Fruit fly (Drosophila melanogaster) whole organism, embryonic: ENCODE results near the gene Kah.

ENCODE experiments used
- Antp ChIP-seq: fragments of 200-800 bp; sonication (Bioruptor generic); optimal IDR thresholded peaks from 3 replicates; lab custom pipeline; 2016; ENCODE audit warnings: missing biosample characterization, missing genetic modification characterization
- Awh ChIP-seq: fragments of 200-800 bp; sonication (Bioruptor generic); IDR thresholded peaks from 2 replicates; pipeline ENCODE4, ENCODE4 v1.3.6; 2022; ENCODE audit warnings: missing biosample characterization, missing genetic modification characterization
- B-H2 ChIP-seq: fragments of 200-800 bp; sonication (Bioruptor generic); optimal IDR thresholded peaks from 2 replicates; lab custom pipeline; 2018; ENCODE audit warnings: missing biosample characterization, mild to moderate bottlenecking, missing genetic modification characterization
- Bteb2 ChIP-seq: fragments of 200-800 bp; sonication (Bioruptor generic); optimal IDR thresholded peaks from 2 replicates; lab custom pipeline; 2016; ENCODE audit warnings: missing biosample characterization, missing genetic modification characterization
- CG1024 ChIP-seq: fragments of 200-800 bp; sonication (Bioruptor generic); IDR thresholded peaks from 2 replicates; pipeline ENCODE4 v1.3.6; 2022; ENCODE audit warnings: missing biosample characterization, missing genetic modification characterization
- CG11247 ChIP-seq: fragments of 200-800 bp; sonication (Bioruptor generic); IDR thresholded peaks from 2 replicates; pipeline ENCODE4 v1.3.6; 2022; ENCODE audit warnings: missing biosample characterization, missing genetic modification characterization
- CG11398 ChIP-seq: fragments of 200-800 bp; sonication (Bioruptor generic); optimal IDR thresholded peaks from 2 replicates; lab custom pipeline; 2016; ENCODE audit warnings: missing biosample characterization, missing genetic modification characterization
- CG12104 ChIP-seq: fragments of 200-800 bp; sonication (Bioruptor generic); optimal IDR thresholded peaks from 3 replicates; lab custom pipeline; 2016; ENCODE audit warnings: missing biosample characterization, missing genetic modification characterization
- CG12219 ChIP-seq: fragments of 200-800 bp; sonication (Bioruptor generic); optimal IDR thresholded peaks from 3 replicates; lab custom pipeline; 2018; ENCODE audit warnings: missing biosample characterization, mild to moderate bottlenecking, missing genetic modification characterization
- CG13123 ChIP-seq: fragments of 200-800 bp; sonication (Bioruptor generic); optimal IDR thresholded peaks from 2 replicates; lab custom pipeline; 2016; ENCODE audit warnings: missing biosample characterization, missing genetic modification characterization
- CG13296 ChIP-seq: fragments of 200-800 bp; sonication (Bioruptor generic); optimal IDR thresholded peaks from 3 replicates; lab custom pipeline; 2018; ENCODE audit warnings: missing biosample characterization, mild to moderate bottlenecking, missing genetic modification characterization
- CG13624 ChIP-seq: fragments of 200-800 bp; sonication (Bioruptor generic); optimal IDR thresholded peaks from 2 replicates; lab custom pipeline; 2016; ENCODE audit warnings: missing biosample characterization, missing genetic modification characterization
- CG15011 ChIP-seq: fragments of 200-800 bp; sonication (Bioruptor generic); optimal IDR thresholded peaks from 3 replicates; lab custom pipeline; 2018; ENCODE audit warnings: missing biosample characterization, mild to moderate bottlenecking, missing genetic modification characterization
- CG15073 ChIP-seq: fragments of 200-800 bp; sonication (Bioruptor generic); optimal IDR thresholded peaks from 2 replicates; lab custom pipeline; 2016; ENCODE audit warnings: missing biosample characterization, missing genetic modification characterization
- CG1529 ChIP-seq: fragments of 200-800 bp; sonication (Bioruptor generic); optimal IDR thresholded peaks from 3 replicates; lab custom pipeline; 2018; ENCODE audit warnings: missing biosample characterization, missing genetic modification characterization
- CG4707 ChIP-seq: fragments of 200-800 bp; sonication (Bioruptor generic); optimal IDR thresholded peaks from 2 replicates; lab custom pipeline; 2018; ENCODE audit warnings: missing biosample characterization, mild to moderate bottlenecking, missing genetic modification characterization, moderate library complexity
- CG6254 ChIP-seq: fragments of 200-800 bp; sonication (Bioruptor generic); optimal IDR thresholded peaks from 3 replicates; lab custom pipeline; 2017; ENCODE audit warnings: mild to moderate bottlenecking, missing biosample characterization, missing genetic modification reagents, missing genetic modification characterization
- CG6272 ChIP-seq: fragments of 200-800 bp; sonication (Bioruptor generic); IDR thresholded peaks from 2 replicates; pipeline ENCODE4 v1.3.6; 2022; ENCODE audit warnings: missing biosample characterization, missing genetic modification characterization
- CG6765 ChIP-seq: fragments of 200-800 bp; sonication (Bioruptor generic); optimal IDR thresholded peaks from 3 replicates; lab custom pipeline; 2017; ENCODE audit warnings: missing biosample characterization, mild to moderate bottlenecking, missing genetic modification characterization
- CG8924 ChIP-seq: fragments of 200-800 bp; optimal IDR thresholded peaks from 3 replicates; lab custom pipeline; 2019; ENCODE audit warnings: missing biosample characterization, mild to moderate bottlenecking, missing genetic modification characterization, moderate library complexity
- CG9609 ChIP-seq: fragments of 200-800 bp; sonication (Bioruptor generic); optimal IDR thresholded peaks from 3 replicates; lab custom pipeline; 2016; ENCODE audit warnings: missing biosample characterization, missing genetic modification characterization
- Dfd ChIP-seq, 2 experiments: fragments of >200 bp; optimal IDR thresholded peaks; 2 replicates each; lab custom pipeline; 2017; ENCODE audit warnings: missing biosample characterization in 2 of 2, missing genetic modification characterization in 2 of 2
- Dip2 ChIP-seq: fragments of 200-800 bp; sonication (Bioruptor generic); IDR thresholded peaks from 2 replicates; pipeline ENCODE4 v1.3.6; 2022; ENCODE audit warnings: missing biosample characterization, missing genetic modification characterization
- Dip3 ChIP-seq: fragments of 200-800 bp; sonication (Bioruptor generic); optimal IDR thresholded peaks from 3 replicates; lab custom pipeline; 2016; ENCODE audit warnings: missing biosample characterization, missing genetic modification characterization
- Dref ChIP-seq: fragments of 200-800 bp; sonication (Bioruptor generic); IDR thresholded peaks from 2 replicates; pipeline ENCODE4 v1.3.6; 2022; ENCODE audit warnings: missing biosample characterization, missing genetic modification characterization
- Fer2 ChIP-seq: fragments of 200-800 bp; sonication (Bioruptor generic); optimal IDR thresholded peaks from 2 replicates; lab custom pipeline; 2018; ENCODE audit warnings: missing biosample characterization, mild to moderate bottlenecking, missing genetic modification characterization, moderate library complexity
- Hr51 ChIP-seq, 2 experiments: fragments of 200-800 bp; sonication (Bioruptor generic); optimal IDR thresholded peaks; 2 replicates in 1 of 2; 3 replicates in 1 of 2; lab custom pipeline; 2016 to 2018; ENCODE audit warnings: missing biosample characterization in 2 of 2, missing genetic modification characterization in 2 of 2, mild to moderate bottlenecking in 1 of 2, moderate library complexity in 1 of 2
- NC2α ChIP-seq: fragments of 200-800 bp; sonication (Bioruptor generic); optimal IDR thresholded peaks from 2 replicates; lab custom pipeline; 2016; ENCODE audit warnings: missing biosample characterization, missing genetic modification characterization
- NFAT ChIP-seq: fragments of 200-800 bp; sonication (Bioruptor generic); IDR thresholded peaks from 2 replicates; pipeline ENCODE4 v1.3.6; 2022; ENCODE audit warnings: missing biosample characterization, missing genetic modification characterization
- NK7.1 ChIP-seq: fragments of 200-800 bp; sonication (Bioruptor generic); optimal IDR thresholded peaks from 3 replicates; lab custom pipeline; 2016; ENCODE audit warnings: missing biosample characterization, missing genetic modification characterization
- Neu2 ChIP-seq: fragments of 200-800 bp; sonication (Bioruptor generic); optimal IDR thresholded peaks from 3 replicates; lab custom pipeline; 2016; ENCODE audit warnings: missing biosample characterization, missing genetic modification characterization, borderline replicate concordance
- Taf1 ChIP-seq: fragments of 200-800 bp; sonication (Bioruptor generic); IDR thresholded peaks from 2 replicates; pipeline ENCODE4 v1.3.6; 2022; ENCODE audit warnings: missing biosample characterization, missing genetic modification characterization
- Xbp1 ChIP-seq: fragments of 200-800 bp; sonication (Bioruptor generic); optimal IDR thresholded peaks from 3 replicates; lab custom pipeline; 2016; ENCODE audit warnings: missing biosample characterization, mild to moderate bottlenecking, missing genetic modification characterization
- abd-A ChIP-seq: fragments of 200-800 bp; sonication (Bioruptor generic); optimal IDR thresholded peaks from 3 replicates; lab custom pipeline; 2019; ENCODE audit warnings: missing biosample characterization, mild to moderate bottlenecking, missing genetic modification characterization, moderate library complexity
- ase ChIP-seq: fragments of 200-800 bp; sonication (Bioruptor generic); IDR thresholded peaks from 3 replicates; pipeline ENCODE4 v1.3.6; 2022; ENCODE audit warnings: missing biosample characterization, missing genetic modification characterization
- corto ChIP-seq: fragments of 200-800 bp; sonication (Bioruptor generic); optimal IDR thresholded peaks from 2 replicates; lab custom pipeline; 2016; ENCODE audit warnings: missing biosample characterization, mild to moderate bottlenecking, missing genetic modification characterization, moderate library complexity
- cwo ChIP-seq: fragments of 200-800 bp; sonication (Bioruptor generic); optimal IDR thresholded peaks from 3 replicates; lab custom pipeline; 2017; ENCODE audit warnings: missing biosample characterization, missing genetic modification characterization, mild to moderate bottlenecking, moderate library complexity, missing genetic modification reagents
- ewg ChIP-seq: fragments of 200-800 bp; sonication (Bioruptor generic); optimal IDR thresholded peaks from 3 replicates; lab custom pipeline; 2017; ENCODE audit warnings: mild to moderate bottlenecking, missing biosample characterization, missing genetic modification reagents, missing genetic modification characterization
- ftz-f1 ChIP-seq: fragments of 200-800 bp; sonication (Bioruptor generic); optimal IDR thresholded peaks from 2 replicates; lab custom pipeline; 2016; ENCODE audit warnings: missing biosample characterization, missing genetic modification characterization
- jing ChIP-seq: fragments of 200-800 bp; sonication (Bioruptor generic); optimal IDR thresholded peaks from 2 replicates; lab custom pipeline; 2018; ENCODE audit warnings: missing biosample characterization, mild to moderate bottlenecking, missing genetic modification characterization
- lbe ChIP-seq: fragments of 200-800 bp; sonication (Bioruptor generic); optimal IDR thresholded peaks from 2 replicates; lab custom pipeline; 2016; ENCODE audit warnings: missing biosample characterization, mild to moderate bottlenecking, missing genetic modification characterization
- lov ChIP-seq, 2 experiments: fragments of 200-800 bp in 1 of 2; fragments of >200 bp in 1 of 2; sonication (Bioruptor generic) in 1 of 2; IDR thresholded peaks in 1 of 2; optimal IDR thresholded peaks in 1 of 2; 2 replicates in 1 of 2; 3 replicates in 1 of 2; pipeline versions ENCODE4 v1.3.6 to Lab custom; 2017 to 2022; ENCODE audit warnings: missing biosample characterization in 1 of 2, missing genetic modification characterization in 1 of 2
- pfk ChIP-seq: fragments of 200-800 bp; sonication (Bioruptor generic); optimal IDR thresholded peaks from 2 replicates; lab custom pipeline; 2018; ENCODE audit warnings: missing biosample characterization, mild to moderate bottlenecking, missing genetic modification characterization, moderate library complexity
- pum ChIP-seq: fragments of 200-800 bp; sonication (Bioruptor generic); optimal IDR thresholded peaks from 2 replicates; lab custom pipeline; 2016; ENCODE audit warnings: missing biosample characterization, missing genetic modification characterization
- row ChIP-seq: fragments of 200-800 bp; sonication (Bioruptor generic); IDR thresholded peaks from 3 replicates; pipeline ENCODE4 v1.3.6; 2022; ENCODE audit warnings: missing biosample characterization, missing genetic modification characterization
- sc ChIP-seq, 3 experiments: fragments of >200 bp in 2 of 3; fragments of 200-800 bp in 1 of 3; sonication (Bioruptor generic) in 1 of 3; optimal IDR thresholded peaks; 2 replicates in 2 of 3; 3 replicates in 1 of 3; lab custom pipeline; 2017; ENCODE audit warnings: mild to moderate bottlenecking in 1 of 3, missing biosample characterization in 1 of 3, missing genetic modification characterization in 1 of 3, missing genetic modification reagents in 1 of 3
- sima ChIP-seq: fragments of 200-800 bp; sonication (Bioruptor generic); optimal IDR thresholded peaks from 2 replicates; lab custom pipeline; 2016; ENCODE audit warnings: missing biosample characterization, missing genetic modification characterization
- ssp ChIP-seq: fragments of 200-800 bp; sonication (Bioruptor generic); IDR thresholded peaks from 2 replicates; pipeline ENCODE4 v1.3.6; 2022; ENCODE audit warnings: missing biosample characterization, missing genetic modification characterization
- zf30C ChIP-seq: fragments of 200-800 bp; sonication (Bioruptor generic); optimal IDR thresholded peaks from 3 replicates; lab custom pipeline; 2018; ENCODE audit warnings: missing biosample characterization, mild to moderate bottlenecking, missing genetic modification characterization

The Kah gene

dm6 chr3L:548304-549198 lies 40.5 kb downstream of the Kah start (continued):
- TF ChIP-seq CG13123, result no peak
- no peak for TF ChIP-seq CG11247
- peak; percentile 43; the same call in 1 of the 2 replicates for TF ChIP-seq NFAT (GFP tag; lab: Robert Waterston, UW)
- no peak for TF ChIP-seq Hr51 (GFP tag; optimal IDR thresholded peaks at IDR 0.05; lab: Kevin White, UChicago)
- TF ChIP-seq CG13296 (GFP tag; lab: Kevin White, UChicago), result peak; percentile 31
- no peak for TF ChIP-seq CG15073
- no peak for TF ChIP-seq Dip2 (GFP tag; lab: Robert Waterston, UW)
- TF ChIP-seq NK7.1 (GFP tag; lab: Kevin White, UChicago), result no peak
- TF ChIP-seq zf30C (GFP tag; lab: Kevin White, UChicago), result no peak
- TF ChIP-seq pum, result no peak
- no peak for TF ChIP-seq CG15011
- peak; percentile 15 for TF ChIP-seq pfk (GFP tag; lab: Kevin White, UChicago)
- TF ChIP-seq Awh (GFP tag; lab: Robert Waterston, UW), result no peak
- no peak for TF ChIP-seq cwo (GFP tag; lab: Kevin White, UChicago)
- TF ChIP-seq ase, result no peak
- TF ChIP-seq Dip3 (GFP tag; lab: Kevin White, UChicago), result no peak
- peak; percentile 28 for TF ChIP-seq abd-A (tag; lab: Kevin White, UChicago)
- no peak for TF ChIP-seq CG9609 (GFP tag; lab: Kevin White, UChicago)
- no peak for TF ChIP-seq CG4707 (GFP tag; lab: Kevin White, UChicago)
- no peak for TF ChIP-seq CG8924 (tag; lab: Kevin White, UChicago)
- no peak for TF ChIP-seq Dfd (GFP tag; optimal IDR thresholded peaks at IDR 0.05; lab: Kevin White, UChicago)
- TF ChIP-seq CG6765 (GFP tag; lab: Kevin White, UChicago), result peak; percentile 46
- TF ChIP-seq CG1529 (GFP tag; lab: Kevin White, UChicago), result no peak
- no peak for TF ChIP-seq CG6254 (GFP tag; lab: Kevin White, UChicago)
- peak; percentile 75 for TF ChIP-seq B-H2 (GFP tag; lab: Kevin White, UChicago)
- TF ChIP-seq Taf1 (GFP tag; lab: Robert Waterston, UW), result no peak
- TF ChIP-seq ewg (GFP tag; lab: Kevin White, UChicago), result no peak
- TF ChIP-seq sc (optimal IDR thresholded peaks at IDR 0.05; lab: Kevin White, UChicago), result no peak
- no peak for TF ChIP-seq sc (GFP tag; optimal IDR thresholded peaks at IDR 0.05; lab: Kevin White, UChicago)
- no peak for TF ChIP-seq jing (GFP tag; lab: Kevin White, UChicago)
- no peak for TF ChIP-seq lov (optimal IDR thresholded peaks at IDR 0.05; lab: Kevin White, UChicago)
- TF ChIP-seq lov (GFP tag; IDR thresholded peaks at IDR 0.05; lab: Robert Waterston, UW), result no peak
- no peak for TF ChIP-seq Xbp1 (GFP tag; lab: Kevin White, UChicago)
- TF ChIP-seq lbe, result peak; percentile 63
- TF ChIP-seq row, result no peak
- no peak for TF ChIP-seq CG6272 (GFP tag; lab: Robert Waterston, UW)
- no peak for TF ChIP-seq NC2α (GFP tag; lab: Kevin White, UChicago)
- no peak for TF ChIP-seq Fer2
- peak; percentile 11 for TF ChIP-seq ftz-f1 (GFP tag; lab: Kevin White, UChicago)
- TF ChIP-seq Dref, result peak; percentile 47
- no peak for TF ChIP-seq ssp (GFP tag; lab: Robert Waterston, UW)
- no peak for TF ChIP-seq Antp (GFP tag; lab: Kevin White, UChicago)
- peak; percentile 84 for TF ChIP-seq CG13624 (GFP tag; lab: Kevin White, UChicago)
- no peak for TF ChIP-seq Bteb2 (GFP tag; lab: Kevin White, UChicago)
- no peak for TF ChIP-seq CG12219
- TF ChIP-seq corto (GFP tag; lab: Kevin White, UChicago), result peak; percentile 18
- TF ChIP-seq CG12104 (GFP tag; lab: Kevin White, UChicago), result no peak
- no peak for TF ChIP-seq Neu2 (GFP tag; lab: Kevin White, UChicago)
- TF ChIP-seq CG11398 (GFP tag; lab: Kevin White, UChicago), result no peak
- TF ChIP-seq sima (GFP tag; lab: Kevin White, UChicago), result no peak
- no peak for TF ChIP-seq CG1024
